Worm (Caenorhabditis elegans) whole organism, late embryonic: Measurements from ENCODE around the gene srh-270.

ENCODE experiments used
- C08G9.2 ChIP-seq: sonication (generic microtip); optimal IDR thresholded peaks from 2 replicates; lab custom pipeline; 2016; ENCODE audit warnings: mild to moderate bottlenecking, missing genetic modification characterization, moderate library complexity, missing compliant biosample characterization
- C38D4.7 ChIP-seq: fragments of 200-800 bp; sonication (Bioruptor generic); optimal IDR thresholded peaks from 2 replicates; lab custom pipeline; 2018; ENCODE audit warnings: mild to moderate bottlenecking, missing genetic modification characterization, moderate library complexity, missing compliant biosample characterization
- F13H6.1 ChIP-seq: sonication (generic microtip); optimal IDR thresholded peaks from 2 replicates; lab custom pipeline; 2016; ENCODE audit warnings: missing genetic modification characterization, missing compliant biosample characterization
- ama-1 ChIP-seq: fragments of 150-350 bp; optimal IDR thresholded peaks from 2 replicates; lab custom pipeline; 2014
- ceh-14 ChIP-seq: sonication (generic microtip); optimal IDR thresholded peaks from 2 replicates; lab custom pipeline; 2016; ENCODE audit warnings: missing genotype, missing genetic modification characterization, missing compliant biosample characterization
- ceh-19 ChIP-seq: fragments of 200-800 bp; sonication (Bioruptor generic); optimal IDR thresholded peaks from 2 replicates; lab custom pipeline; 2018; ENCODE audit warnings: mild to moderate bottlenecking, missing genetic modification characterization, missing compliant biosample characterization
- ceh-24 ChIP-seq: sonication (generic microtip); optimal IDR thresholded peaks from 2 replicates; lab custom pipeline; 2016; ENCODE audit warnings: mild to moderate bottlenecking, missing genetic modification characterization, missing compliant biosample characterization
- ceh-30 ChIP-seq: fragments of 150-350 bp; optimal IDR thresholded peaks from 2 replicates; lab custom pipeline; 2014; ENCODE audit warnings: missing biosample characterization, missing genetic modification characterization
- ceh-45 ChIP-seq: fragments of 200-800 bp; sonication (Bioruptor generic); IDR thresholded peaks from 2 replicates; pipeline ENCODE4 v1.3.6; 2022; ENCODE audit warnings: missing genetic modification reagents, missing genetic modification characterization, missing compliant biosample characterization
- ceh-6 ChIP-seq: fragments of 200-800 bp; sonication (Bioruptor generic); optimal IDR thresholded peaks from 2 replicates; lab custom pipeline; 2018; ENCODE audit warnings: mild to moderate bottlenecking, missing genetic modification characterization, missing compliant biosample characterization
- ceh-9 ChIP-seq: sonication (generic microtip); optimal IDR thresholded peaks from 2 replicates; lab custom pipeline; 2016; ENCODE audit warnings: mild to moderate bottlenecking, missing genetic modification characterization, inconsistent platforms, missing compliant biosample characterization
- che-1 ChIP-seq: sonication (generic microtip); optimal IDR thresholded peaks from 2 replicates; lab custom pipeline; 2016; ENCODE audit warnings: mild to moderate bottlenecking, missing genetic modification characterization, missing compliant biosample characterization
- dve-1 ChIP-seq: sonication (generic microtip); optimal IDR thresholded peaks from 2 replicates; lab custom pipeline; 2017; ENCODE audit warnings: antibody characterized with exemption, mild to moderate bottlenecking, missing genetic modification characterization, missing compliant biosample characterization
- elt-2 ChIP-seq: sonication (generic microtip); optimal IDR thresholded peaks from 2 replicates; lab custom pipeline; 2016; ENCODE audit warnings: missing genetic modification reagents, missing genetic modification characterization, missing compliant biosample characterization
- elt-4 ChIP-seq: sonication (generic microtip); optimal IDR thresholded peaks from 2 replicates; lab custom pipeline; 2016; ENCODE audit warnings: missing genetic modification characterization, missing compliant biosample characterization
- ets-4 ChIP-seq: sonication (generic microtip); optimal IDR thresholded peaks from 2 replicates; lab custom pipeline; 2016; ENCODE audit warnings: missing genetic modification characterization, missing compliant biosample characterization
- fax-1 ChIP-seq: sonication (generic microtip); optimal IDR thresholded peaks from 2 replicates; lab custom pipeline; 2016; ENCODE audit warnings: missing genotype, missing genetic modification characterization, missing compliant biosample characterization
- fkh-10 ChIP-seq: fragments of 150-350 bp; optimal IDR thresholded peaks from 2 replicates; lab custom pipeline; 2014; ENCODE audit warnings: missing biosample characterization, missing genetic modification reagents, missing genetic modification characterization
- fkh-6 ChIP-seq: sonication (generic microtip); optimal IDR thresholded peaks from 2 replicates; lab custom pipeline; 2016; ENCODE audit warnings: missing genetic modification characterization, missing compliant biosample characterization
- gmeb-2 ChIP-seq: sonication (generic microtip); optimal IDR thresholded peaks from 2 replicates; lab custom pipeline; 2016; ENCODE audit warnings: missing genetic modification characterization, inconsistent platforms, missing compliant biosample characterization
- hlh-13 ChIP-seq: fragments of 200-800 bp; sonication (Bioruptor generic); optimal IDR thresholded peaks from 2 replicates; lab custom pipeline; 2018; ENCODE audit warnings: mild to moderate bottlenecking, missing genetic modification characterization, missing compliant biosample characterization
- hlh-15 ChIP-seq: sonication (generic microtip); optimal IDR thresholded peaks from 2 replicates; lab custom pipeline; 2016; ENCODE audit warnings: missing genetic modification characterization, missing compliant biosample characterization
- hlh-8 ChIP-seq: sonication (generic microtip); optimal IDR thresholded peaks from 2 replicates; lab custom pipeline; 2016; ENCODE audit warnings: missing genotype, missing genetic modification characterization, missing compliant biosample characterization
- lim-6 ChIP-seq: sonication (generic microtip); optimal IDR thresholded peaks from 2 replicates; lab custom pipeline; 2016; ENCODE audit warnings: missing genetic modification characterization, missing compliant biosample characterization
- madf-2 ChIP-seq: sonication (generic microtip); optimal IDR thresholded peaks from 2 replicates; lab custom pipeline; 2017; ENCODE audit warnings: missing genetic modification characterization, missing compliant biosample characterization
- nhr-232 ChIP-seq: sonication (generic microtip); optimal IDR thresholded peaks from 2 replicates; lab custom pipeline; 2016; ENCODE audit warnings: missing genetic modification characterization, missing compliant biosample characterization
- npax-4 ChIP-seq: sonication (generic microtip); optimal IDR thresholded peaks from 2 replicates; lab custom pipeline; 2016; ENCODE audit warnings: missing genetic modification characterization, missing compliant biosample characterization
- pha-2 ChIP-seq: sonication (generic microtip); optimal IDR thresholded peaks from 2 replicates; lab custom pipeline; 2017; ENCODE audit warnings: mild to moderate bottlenecking, missing genetic modification characterization, missing compliant biosample characterization
- ref-2 ChIP-seq: sonication (generic microtip); optimal IDR thresholded peaks from 2 replicates; lab custom pipeline; 2016; ENCODE audit warnings: missing genetic modification characterization, missing compliant biosample characterization
- rnt-1 ChIP-seq: sonication (generic microtip); optimal IDR thresholded peaks from 2 replicates; lab custom pipeline; 2016; ENCODE audit warnings: missing genetic modification characterization, missing compliant biosample characterization
- sdc-2 ChIP-seq: sonication (generic microtip); optimal IDR thresholded peaks from 2 replicates; lab custom pipeline; 2016; ENCODE audit warnings: missing genotype, missing genetic modification characterization, missing compliant biosample characterization
- syd-9 ChIP-seq: sonication (generic microtip); optimal IDR thresholded peaks from 2 replicates; lab custom pipeline; 2016; ENCODE audit warnings: mild to moderate bottlenecking, missing genetic modification characterization, moderate library complexity, missing compliant biosample characterization
- unc-3 ChIP-seq, 2 experiments: fragments of 200-800 bp in 1 of 2; sonication (Bioruptor generic) in 1 of 2; sonication (generic microtip) in 1 of 2; conservative IDR thresholded peaks in 1 of 2; optimal IDR thresholded peaks in 1 of 2; 2 replicates each; pipeline versions ENCODE4 v1.3.6 to Lab custom; 2016 to 2022; ENCODE audit warnings: missing compliant biosample characterization in 2 of 2, missing genetic modification characterization in 2 of 2, missing genetic modification reagents in 1 of 2
- unc-42 ChIP-seq: sonication (generic microtip); optimal IDR thresholded peaks from 2 replicates; lab custom pipeline; 2016; ENCODE audit warnings: missing genotype, missing genetic modification characterization, missing compliant biosample characterization
- zip-5 ChIP-seq: sonication (generic microtip); optimal IDR thresholded peaks from 2 replicates; lab custom pipeline; 2016; ENCODE audit warnings: missing genetic modification characterization, missing compliant biosample characterization
- ztf-16 ChIP-seq: sonication (generic microtip); optimal IDR thresholded peaks from 2 replicates; lab custom pipeline; 2017; ENCODE audit warnings: missing genetic modification characterization, missing compliant biosample characterization

Gene srh-270

ce11 chrV:2861505-2861904 is at the start of gene srh-270:
Gene srh-270 (minus strand): TSS chrV:2861605.
- TF ChIP-seq elt-2 (tag; lab: Kevin White, UChicago) (no peak), syd-9 (tag; lab: Kevin White, UChicago) (no peak), madf-2 (tag; lab: Kevin White, UChicago) (no peak), unc-3 (GFP tag; conservative IDR thresholded peaks at IDR 0.05; lab: Robert Waterston, UW) (no peak), unc-3 (tag; optimal IDR thresholded peaks at IDR 0.05; lab: Kevin White, UChicago) (no peak), dve-1 (tag; lab: Kevin White, UChicago) (no peak), ama-1 (lab: Kevin White, UChicago) (no peak), ceh-9 (tag; lab: Kevin White, UChicago) (no peak), hlh-15 (tag; lab: Kevin White, UChicago) (no peak), zip-5 (no peak)

ce11 chrV:2909525-2909924 is 48.1 kb upstream of the srh-270 start, which contains the start of gene zmp-3:
Gene zmp-3 (minus strand): TSS chrV:2909625.
- TF ChIP-seq npax-4 (no peak), C38D4.7 (GFP tag; lab: Kevin White, UChicago) (no peak), ztf-16 (tag; lab: Kevin White, UChicago) (no peak), hlh-8 (tag; lab: Kevin White, UChicago) (no peak), C08G9.2 (tag; lab: Kevin White, UChicago) (no peak), ceh-6 (GFP tag; lab: Kevin White, UChicago) (no peak), lim-6 (tag; lab: Kevin White, UChicago) (no peak), fkh-10 (GFP tag; lab: Kevin White, UChicago) (no peak), zip-5 (no peak), unc-42 (tag; lab: Kevin White, UChicago) (no peak), F13H6.1 (no peak), elt-4 (tag; lab: Kevin White, UChicago) (no peak), unc-3 (GFP tag; conservative IDR thresholded peaks at IDR 0.05; lab: Robert Waterston, UW) (no peak), unc-3 (tag; optimal IDR thresholded peaks at IDR 0.05; lab: Kevin White, UChicago) (no peak), rnt-1 (tag; lab: Kevin White, UChicago) (no peak), pha-2 (tag; lab: Kevin White, UChicago) (no peak), ets-4 (no peak)

ce11 chrV:2903227-2903626 is 41.8 kb upstream of the srh-270 start, which contains the start of gene C31B8.7:
Gene C31B8.7 (minus strand): TSS chrV:2903327.
- TF ChIP-seq rnt-1 (tag; lab: Kevin White, UChicago) (no peak), madf-2 (tag; lab: Kevin White, UChicago) (no peak), ceh-14 (tag; lab: Kevin White, UChicago) (no peak), fkh-10 (GFP tag; lab: Kevin White, UChicago) (no peak), fax-1 (tag; lab: Kevin White, UChicago) (no peak), nhr-232 (no peak), ceh-30 (tag; lab: Kevin White, UChicago) (no peak), ztf-16 (tag; lab: Kevin White, UChicago) (no peak), ceh-19 (GFP tag; lab: Kevin White, UChicago) (no peak), unc-42 (tag; lab: Kevin White, UChicago) (no peak), ceh-24 (tag; lab: Kevin White, UChicago) (no peak), hlh-13 (GFP tag; lab: Kevin White, UChicago) (no peak), ceh-45 (GFP tag; lab: Robert Waterston, UW) (no peak), sdc-2 (tag; lab: Kevin White, UChicago) (no peak), unc-3 (GFP tag; conservative IDR thresholded peaks at IDR 0.05; lab: Robert Waterston, UW) (no peak), unc-3 (tag; optimal IDR thresholded peaks at IDR 0.05; lab: Kevin White, UChicago) (no peak)

- TF ChIP-seq che-1 (tag; lab: Kevin White, UChicago), result no peak
- no peak for TF ChIP-seq fkh-6 (tag; lab: Kevin White, UChicago)
- TF ChIP-seq gmeb-2 (tag; lab: Kevin White, UChicago), result no peak
- TF ChIP-seq dve-1 (tag; lab: Kevin White, UChicago), result no peak
- no peak for TF ChIP-seq C38D4.7 (GFP tag; lab: Kevin White, UChicago)
- TF ChIP-seq ref-2, result no peak
These were observed 38.5 kb upstream of the srh-270 start, which contains the start of gene str-46 for ce11 chrV:2899867-2900266. Gene str-46 (minus strand): TSS chrV:2899967.
